Worm (Caenorhabditis elegans) whole organism, mixed stage, embryonic: ENCODE results near the gene hda-5.
A peak's percentile ranks its signal among the peaks of the same experiment; 100 is the strongest.

ENCODE experiments used
- M03D4.4 ChIP-seq: sonication (generic microtip); optimal IDR thresholded peaks from 2 replicates; lab custom pipeline; 2017; ENCODE audit warnings: mild to moderate bottlenecking, missing genetic modification characterization, missing compliant biosample characterization
- bed-3 ChIP-seq: fragments of 200-800 bp; sonication (Bioruptor generic); optimal IDR thresholded peaks from 3 replicates; lab custom pipeline; 2018; ENCODE audit warnings: mild to moderate bottlenecking, missing genetic modification characterization, moderate library complexity, missing compliant biosample characterization
- blmp-1 ChIP-seq: fragments of 150-350 bp; optimal IDR thresholded peaks from 2 replicates; lab custom pipeline; 2014; ENCODE audit warnings: missing biosample characterization, missing genetic modification characterization
- ceh-39 ChIP-seq: fragments of 150-350 bp; optimal IDR thresholded peaks from 2 replicates; lab custom pipeline; 2014; ENCODE audit warnings: missing biosample characterization, missing genetic modification characterization
- cnd-1 ChIP-seq: fragments of 200-800 bp; sonication (Bioruptor generic); optimal IDR thresholded peaks from 2 replicates; lab custom pipeline; 2018; ENCODE audit warnings: mild to moderate bottlenecking, missing genetic modification characterization, missing compliant biosample characterization
- drap-1 ChIP-seq: fragments of 200-800 bp; sonication (Bioruptor generic); optimal IDR thresholded peaks from 3 replicates; lab custom pipeline; 2018; ENCODE audit warnings: mild to moderate bottlenecking, missing genetic modification characterization, missing compliant biosample characterization
- elt-1 ChIP-seq: sonication (generic microtip); optimal IDR thresholded peaks from 2 replicates; lab custom pipeline; 2017; ENCODE audit warnings: missing genetic modification characterization, mild to moderate bottlenecking, missing compliant biosample characterization, antibody characterized with exemption, moderate library complexity, borderline replicate concordance; ENCODE audit not compliant: insufficient read depth
- elt-3 ChIP-seq: fragments of 150-350 bp; optimal IDR thresholded peaks from 2 replicates; lab custom pipeline; 2014; ENCODE audit warnings: missing biosample characterization, missing genetic modification characterization
- flh-1 ChIP-seq: fragments of 200-800 bp; sonication (Bioruptor generic); optimal IDR thresholded peaks from 2 replicates; lab custom pipeline; 2018; ENCODE audit warnings: mild to moderate bottlenecking, missing genetic modification characterization, moderate library complexity, missing compliant biosample characterization
- ham-2 ChIP-seq: fragments of 200-800 bp; sonication (Bioruptor generic); optimal IDR thresholded peaks from 2 replicates; lab custom pipeline; 2018; ENCODE audit warnings: mild to moderate bottlenecking, missing genetic modification characterization, missing compliant biosample characterization
- hlh-1 ChIP-seq: fragments of 150-350 bp; optimal IDR thresholded peaks from 2 replicates; lab custom pipeline; 2014; ENCODE audit warnings: missing biosample characterization, missing genetic modification reagents, missing genetic modification characterization
- lin-13 ChIP-seq: fragments of 150-350 bp; optimal IDR thresholded peaks from 2 replicates; lab custom pipeline; 2014; ENCODE audit warnings: missing biosample characterization, missing genetic modification characterization
- lin-32 ChIP-seq: fragments of 200-800 bp; sonication (Bioruptor generic); optimal IDR thresholded peaks from 2 replicates; lab custom pipeline; 2018; ENCODE audit warnings: mild to moderate bottlenecking, missing genetic modification characterization, missing compliant biosample characterization
- lsy-2 ChIP-seq: fragments of 150-350 bp; optimal IDR thresholded peaks from 2 replicates; lab custom pipeline; 2014; ENCODE audit warnings: missing biosample characterization, missing genetic modification characterization
- mab-5 ChIP-seq: fragments of 150-350 bp; optimal IDR thresholded peaks from 2 replicates; lab custom pipeline; 2014; ENCODE audit warnings: missing biosample characterization, missing genetic modification characterization
- mep-1 ChIP-seq: fragments of 150-350 bp; optimal IDR thresholded peaks from 2 replicates; lab custom pipeline; 2017; ENCODE audit warnings: missing biosample characterization, missing genetic modification reagents, missing genetic modification characterization, inconsistent platforms
- nhr-12 ChIP-seq: fragments of 150-350 bp; optimal IDR thresholded peaks from 2 replicates; lab custom pipeline; 2014; ENCODE audit warnings: missing biosample characterization, missing genetic modification characterization
- nhr-2 ChIP-seq: fragments of 150-350 bp; optimal IDR thresholded peaks from 2 replicates; lab custom pipeline; 2014; ENCODE audit warnings: missing biosample characterization, missing genetic modification characterization
- nhr-237 ChIP-seq: fragments of 150-350 bp; optimal IDR thresholded peaks from 2 replicates; lab custom pipeline; 2014; ENCODE audit warnings: missing biosample characterization, missing genetic modification characterization
- nhr-28 ChIP-seq: fragments of 150-350 bp; optimal IDR thresholded peaks from 2 replicates; lab custom pipeline; 2014; ENCODE audit warnings: missing biosample characterization, missing genetic modification characterization
- nhr-76 ChIP-seq: sonication (generic microtip); optimal IDR thresholded peaks from 2 replicates; lab custom pipeline; 2017; ENCODE audit warnings: missing biosample characterization, missing genetic modification characterization
- pha-4 ChIP-seq: fragments of 150-350 bp; optimal IDR thresholded peaks from 2 replicates; lab custom pipeline; 2018; ENCODE audit warnings: missing biosample characterization, missing genetic modification reagents, missing genetic modification characterization
- sem-2 ChIP-seq: fragments of 200-800 bp; sonication (Bioruptor generic); optimal IDR thresholded peaks from 2 replicates; lab custom pipeline; 2018; ENCODE audit warnings: mild to moderate bottlenecking, missing genetic modification characterization, missing compliant biosample characterization
- snpc-4 ChIP-seq: fragments of 150-350 bp; optimal IDR thresholded peaks from 2 replicates; lab custom pipeline; 2014; ENCODE audit warnings: missing biosample characterization, missing genetic modification characterization
- sptf-1 ChIP-seq: sonication (generic microtip); optimal IDR thresholded peaks from 2 replicates; lab custom pipeline; 2017; ENCODE audit warnings: mild to moderate bottlenecking, missing genetic modification characterization, moderate library complexity, missing compliant biosample characterization
- tbx-8 ChIP-seq: fragments of 200-800 bp; sonication (Bioruptor generic); optimal IDR thresholded peaks from 2 replicates; lab custom pipeline; 2018; ENCODE audit warnings: mild to moderate bottlenecking, missing genetic modification characterization, moderate library complexity, missing compliant biosample characterization
- unc-120 ChIP-seq: sonication (generic microtip); optimal IDR thresholded peaks from 2 replicates; lab custom pipeline; 2017; ENCODE audit warnings: missing genetic modification characterization, missing compliant biosample characterization; ENCODE audit not compliant: poor library complexity, severe bottlenecking
- unc-39 ChIP-seq: fragments of 150-350 bp; optimal IDR thresholded peaks from 2 replicates; lab custom pipeline; 2014; ENCODE audit warnings: missing biosample characterization, missing genetic modification characterization
- unc-62 ChIP-seq: fragments of 150-350 bp; optimal IDR thresholded peaks from 2 replicates; lab custom pipeline; 2014; ENCODE audit warnings: missing biosample characterization, missing genetic modification reagents, missing genetic modification characterization
- zip-8 ChIP-seq: fragments of 150-350 bp; optimal IDR thresholded peaks from 2 replicates; lab custom pipeline; 2014; ENCODE audit warnings: missing biosample characterization, missing genetic modification characterization
- ztf-11 ChIP-seq: fragments of 150-350 bp; optimal IDR thresholded peaks from 2 replicates; lab custom pipeline; 2014; ENCODE audit warnings: missing biosample characterization, missing genetic modification characterization

The hda-5 gene

ce11 chrII:11806256-11806655, 7.4 kb downstream of the hda-5 start, which contains the start of gene jmjd-1.1:
jmjd-1.1 (plus strand) TSS chrII:11806556.
- TF ChIP-seq zip-8 (tag; lab: Kevin White, UChicago) = no peak
- no peak for TF ChIP-seq snpc-4 (tag; lab: Kevin White, UChicago)
- TF ChIP-seq M03D4.4 = no peak

- no peak for TF ChIP-seq nhr-237 (tag; lab: Kevin White, UChicago)
Observed at ce11 chrII:11808979-11809378, 10.1 kb downstream of the hda-5 start, which contains the start of gene F43G6.10. F43G6.10 (plus strand) TSS chrII:11809349.

ce11 chrII:11810436-11810835, 11.6 kb downstream of the hda-5 start, which contains the start of gene F43G6.7:
F43G6.7 (plus strand) TSS chrII:11810790.
- TF ChIP-seq mab-5 (tag; lab: Kevin White, UChicago) (no peak), ham-2 (GFP tag; lab: Kevin White, UChicago) (no peak), tbx-8 (no peak), sem-2 (GFP tag; lab: Kevin White, UChicago) (no peak), zip-8 (tag; lab: Kevin White, UChicago) (no peak), lin-32 (no peak), drap-1 (GFP tag; lab: Kevin White, UChicago) (no peak), mep-1 (no peak), nhr-2 (tag; lab: Kevin White, UChicago) (no peak), elt-1 (tag; lab: Kevin White, UChicago) (no peak), flh-1 (no peak), lsy-2 (tag; lab: Kevin White, UChicago) (no peak), pha-4 (tag; lab: Kevin White, UChicago) (no peak), snpc-4 (tag; lab: Kevin White, UChicago) (no peak), elt-3 (tag; lab: Kevin White, UChicago) (no peak), cnd-1 (tag; lab: Kevin White, UChicago) (no peak), sptf-1 (tag; lab: Kevin White, UChicago) (no peak), nhr-28 (tag; lab: Kevin White, UChicago) (no peak)

- TF ChIP-seq bed-3 (no peak), unc-39 (tag; lab: Kevin White, UChicago) (no peak), nhr-28 (tag; lab: Kevin White, UChicago) (no peak), nhr-237 (tag; lab: Kevin White, UChicago) (no peak), sem-2 (GFP tag; lab: Kevin White, UChicago) (no peak), unc-62 (GFP tag; lab: Kevin White, UChicago) (no peak)
Observed at ce11 chrII:11811241-11811640, 12.4 kb downstream of the hda-5 start.

ce11 chrII:11813895-11814369, 15.1 kb downstream of the hda-5 start, which contains the start of gene F43G6.8:
F43G6.8 (minus strand) TSS chrII:11814092.
- TF ChIP-seq blmp-1 (tag; lab: Kevin White, UChicago) = no peak
- peak; percentile 40 for TF ChIP-seq ham-2 (GFP tag; lab: Kevin White, UChicago)
- TF ChIP-seq unc-120 = peak; percentile 26

- TF ChIP-seq unc-120 (no peak), nhr-76 (no peak), lin-13 (no peak), ham-2 (GFP tag; lab: Kevin White, UChicago) (no peak), pha-4 (tag; lab: Kevin White, UChicago) (no peak), snpc-4 (tag; lab: Kevin White, UChicago) (no peak)
- TF ChIP-seq, all 35 proteins: peak for 0
Observed at ce11 chrII:11816014-11816413, 17.2 kb downstream of the hda-5 start.

ce11 chrII:11816475-11816874, 17.6 kb downstream of the hda-5 start, which contains the start of gene pap-3:
pap-3 (minus strand) TSS chrII:11816575.
- TF ChIP-seq ztf-11 (tag; lab: Kevin White, UChicago) (no peak), nhr-12 (tag; lab: Kevin White, UChicago) (no peak), ceh-39 (no peak), nhr-237 (tag; lab: Kevin White, UChicago) (no peak), cnd-1 (tag; lab: Kevin White, UChicago) (no peak), M03D4.4 (no peak), blmp-1 (tag; lab: Kevin White, UChicago) (no peak), hlh-1 (no peak), snpc-4 (tag; lab: Kevin White, UChicago) (no peak), elt-1 (tag; lab: Kevin White, UChicago) (no peak), unc-39 (tag; lab: Kevin White, UChicago) (no peak), unc-62 (GFP tag; lab: Kevin White, UChicago) (no peak), ham-2 (GFP tag; lab: Kevin White, UChicago) (no peak)
